Worm (Caenorhabditis elegans): ENCODE results near the gene drr-2.

Gene drr-2

DNA sequence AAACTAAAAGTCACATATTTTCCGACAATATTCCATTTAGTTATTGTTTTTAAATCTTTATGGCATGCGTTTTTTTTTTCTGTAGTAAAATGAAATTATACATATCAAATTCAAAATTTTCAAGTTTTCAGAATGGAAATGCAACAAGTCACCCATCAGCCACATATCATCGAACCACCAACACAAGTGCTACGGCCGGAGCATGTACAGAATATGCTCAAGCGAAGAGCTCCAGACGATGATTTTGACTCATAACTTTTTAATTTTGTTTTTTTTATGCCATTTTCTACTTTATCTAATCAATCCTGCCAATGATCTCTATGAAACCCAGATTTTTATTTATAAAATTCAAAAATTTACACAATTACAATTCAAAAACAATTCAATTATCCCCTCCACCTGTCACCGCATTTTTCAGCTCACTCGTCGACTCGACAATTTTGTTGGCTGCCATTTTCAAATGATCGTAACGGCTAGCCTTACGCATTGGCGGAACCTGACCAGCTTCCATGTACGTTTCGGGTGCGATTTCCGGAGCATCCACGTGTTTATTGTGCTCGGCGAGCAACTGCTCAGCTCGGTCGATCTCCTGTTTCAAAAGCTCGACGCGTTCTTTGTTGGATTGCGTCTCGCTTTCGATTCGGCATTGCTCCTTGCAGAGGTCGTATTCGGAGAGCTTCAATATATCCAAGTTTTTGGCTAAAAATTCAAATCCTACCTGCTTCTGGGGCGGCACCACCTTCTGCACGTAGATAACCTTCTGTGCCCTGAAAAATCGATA lies 17.5 kb downstream of the drr-2 start (continued):
- TF ChIP-seq lin-26 (GFP tag; IDR thresholded peaks at IDR 0.05) (peak; percentile 38; the same call in 1 of the 2 replicates), zim-3 (tag; optimal IDR thresholded peaks at IDR 0.05) (no peak), nhr-120 (GFP tag; IDR thresholded peaks at IDR 0.05) (no peak), pbrm-1 (GFP tag; IDR thresholded peaks at IDR 0.05) (0 out of 2 replicates have a peak, but pooled peaks have one; percentile 35), dpl-1 (GFP tag; optimal IDR thresholded peaks at IDR 0.05) (no peak), Y95B8A.8 (GFP tag; IDR thresholded peaks at IDR 0.05) (peak; percentile 57), unc-130 (GFP tag; optimal IDR thresholded peaks at IDR 0.05) (no peak), hsf-1 (GFP tag; IDR thresholded peaks at IDR 0.05) (peak; percentile 55; the same call in 1 of the 2 replicates), attf-3 (GFP tag; conservative IDR thresholded peaks at IDR 0.05) (no peak), hmg-20 (GFP tag; IDR thresholded peaks at IDR 0.05) (0 out of 2 replicates have a peak, but pooled peaks have one; percentile 3), ztf-25 (GFP tag; IDR thresholded peaks at IDR 0.05) (no peak), D2030.7 (GFP tag; IDR thresholded peaks at IDR 0.05) (peak; percentile 22; the same call in 1 of the 2 replicates), him-1 (tag; optimal IDR thresholded peaks at IDR 0.05) (no peak), repo-1 (tag; optimal IDR thresholded peaks at IDR 0.05) (peak; percentile 11), ama-1 (optimal IDR thresholded peaks at IDR 0.05) (no peak), ama-1 (GFP tag; optimal IDR thresholded peaks at IDR 0.05) (peak in 1 of 2 experiments; percentile 52), ztf-6 (GFP tag; IDR thresholded peaks at IDR 0.05) (no peak), bed-2 (GFP tag; IDR thresholded peaks at IDR 0.05) (no peak), T07F8.4 (tag; optimal IDR thresholded peaks at IDR 0.05) (no peak), lin-54 (GFP tag; optimal IDR thresholded peaks at IDR 0.05) (peak; percentile 29), B0019.2 (GFP tag; conservative IDR thresholded peaks at IDR 0.05) (no peak), ZK185.1 (tag; optimal IDR thresholded peaks at IDR 0.05; ENCODE audit: poor library complexity, severe bottlenecking) (peak; percentile 37), chd-7 (tag; optimal IDR thresholded peaks at IDR 0.05) (peak; percentile 11), Y67H2A.10 (GFP tag; conservative IDR thresholded peaks at IDR 0.05) (no peak), lsy-27 (tag; optimal IDR thresholded peaks at IDR 0.05; ENCODE audit: borderline replicate concordance, insufficient read depth) (no peak), Y79H2A.3 (GFP tag; conservative IDR thresholded peaks at IDR 0.05) (no peak), madf-10 (tag; optimal IDR thresholded peaks at IDR 0.05) (peak; percentile 72), snpc-1.1 (tag; optimal IDR thresholded peaks at IDR 0.05; ENCODE audit: insufficient read depth) (no peak), nhr-179 (tag; optimal IDR thresholded peaks at IDR 0.05) (no peak), pha-4 (tag; optimal IDR thresholded peaks at IDR 0.05) (no peak), ceh-27 (GFP tag; optimal IDR thresholded peaks at IDR 0.05) (no peak), T26A5.8 (tag; optimal IDR thresholded peaks at IDR 0.05) (peak; percentile 6), ekl-4 (GFP tag; IDR thresholded peaks at IDR 0.05) (peak; percentile 17; the same call in 1 of the 2 replicates), ceh-58 (GFP tag; IDR thresholded peaks at IDR 0.05) (no peak), B0261.1 (tag; optimal IDR thresholded peaks at IDR 0.05) (no peak), mel-28 (tag; optimal IDR thresholded peaks at IDR 0.05; ENCODE audit: borderline replicate concordance) (no peak), zfh-2 (GFP tag; conservative IDR thresholded peaks at IDR 0.05) (peak; percentile 79), ztf-28 (GFP tag; IDR thresholded peaks at IDR 0.05) (no peak), egrh-3 (GFP tag; IDR thresholded peaks at IDR 0.05) (0 out of 2 replicates have a peak, but pooled peaks have one; percentile 12), ztf-3 (GFP tag; optimal IDR thresholded peaks at IDR 0.05) (no peak), ztf-22 (GFP tag; optimal IDR thresholded peaks at IDR 0.05) (no peak), hrde-1 (tag; optimal IDR thresholded peaks at IDR 0.05; ENCODE audit: borderline replicate concordance) (peak; percentile 28), ceh-79 (tag; optimal IDR thresholded peaks at IDR 0.05) (no peak), F10E7.11 (tag; optimal IDR thresholded peaks at IDR 0.05) (no peak)
